Fruit fly (Drosophila melanogaster) whole organism, pupa: Measurements from ENCODE around the gene Nepl21.

Experiments used
- CG12605 ChIP-seq: fragments of 200-800 bp; sonication (Bioruptor generic); IDR thresholded peaks from 2 replicates; pipeline ENCODE4 v1.3.6; 2022; ENCODE audit warnings: missing biosample characterization, missing genetic modification characterization
- CG13204 ChIP-seq: fragments of 200-800 bp; sonication (Bioruptor generic); optimal IDR thresholded peaks from 2 replicates; lab custom pipeline; 2018; ENCODE audit warnings: missing biosample characterization, mild to moderate bottlenecking, missing genetic modification characterization, moderate library complexity
- CG15710 ChIP-seq: fragments of 200-800 bp; sonication (Bioruptor generic); optimal IDR thresholded peaks from 2 replicates; lab custom pipeline; 2018; ENCODE audit warnings: missing biosample characterization, mild to moderate bottlenecking, missing genetic modification characterization, moderate library complexity
- CG8159 ChIP-seq: fragments of 200-800 bp; sonication (Bioruptor generic); optimal IDR thresholded peaks from 3 replicates; lab custom pipeline; 2018; ENCODE audit warnings: missing biosample characterization, mild to moderate bottlenecking, missing genetic modification characterization, moderate library complexity
- D1 ChIP-seq: fragments of 200-800 bp; sonication (Bioruptor generic); optimal IDR thresholded peaks from 2 replicates; lab custom pipeline; 2018; ENCODE audit warnings: missing biosample characterization, mild to moderate bottlenecking, missing genetic modification characterization, moderate library complexity

DNA sequence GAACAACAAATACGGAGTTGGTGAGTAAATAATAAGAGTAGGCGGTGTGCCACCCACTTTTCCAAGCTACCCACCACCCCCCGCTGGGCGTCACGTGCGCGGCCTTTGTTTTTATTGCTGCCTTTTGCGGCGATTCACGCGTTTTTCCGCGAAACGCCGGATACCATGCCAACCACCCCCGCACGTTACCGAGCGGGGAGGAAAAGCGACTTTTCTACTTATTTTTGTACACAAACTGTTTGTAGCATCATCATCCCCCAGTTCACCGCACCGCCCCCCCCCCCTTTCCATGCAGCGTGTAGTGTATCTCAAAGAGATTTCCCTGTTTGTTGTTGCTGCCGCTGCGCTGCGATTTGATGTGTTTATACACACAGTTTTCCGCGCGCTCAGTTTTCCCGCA is 37.5 kb upstream of the Nepl21 start:
- TF ChIP-seq CG15710 (tag; lab: Kevin White, UChicago) (no peak), CG8159 (tag; lab: Kevin White, UChicago) (no peak), CG12605 (no peak), D1 (tag; lab: Kevin White, UChicago) (no peak), CG13204 (GFP tag; lab: Kevin White, UChicago) (no peak)
